Worm (Caenorhabditis elegans) whole organism, young adult: ENCODE data around the gene srbc-63.

Source experiments
- C06A6.2 ChIP-seq: fragments of 200-800 bp; sonication (Bioruptor generic); conservative IDR thresholded peaks from 2 replicates; pipeline ENCODE4 v1.3.6; 2022; ENCODE audit warnings: missing genetic modification characterization, missing compliant biosample characterization
- ceh-79 ChIP-seq: sonication (generic microtip); optimal IDR thresholded peaks from 2 replicates; lab custom pipeline; 2017; ENCODE audit warnings: mild to moderate bottlenecking, missing genetic modification characterization, missing compliant biosample characterization
- chd-7 ChIP-seq: sonication (generic microtip); optimal IDR thresholded peaks from 2 replicates; lab custom pipeline; 2016; ENCODE audit warnings: mild to moderate bottlenecking, missing genetic modification characterization, moderate library complexity, missing compliant biosample characterization
- dpl-1 ChIP-seq: fragments of 150-350 bp; optimal IDR thresholded peaks from 2 replicates; lab custom pipeline; 2014; ENCODE audit warnings: missing biosample characterization, missing genetic modification reagents, missing genetic modification characterization
- unc-130 ChIP-seq: sonication (generic microtip); optimal IDR thresholded peaks from 2 replicates; lab custom pipeline; 2016; ENCODE audit warnings: missing genetic modification reagents, missing genetic modification characterization, missing compliant biosample characterization

DNA sequence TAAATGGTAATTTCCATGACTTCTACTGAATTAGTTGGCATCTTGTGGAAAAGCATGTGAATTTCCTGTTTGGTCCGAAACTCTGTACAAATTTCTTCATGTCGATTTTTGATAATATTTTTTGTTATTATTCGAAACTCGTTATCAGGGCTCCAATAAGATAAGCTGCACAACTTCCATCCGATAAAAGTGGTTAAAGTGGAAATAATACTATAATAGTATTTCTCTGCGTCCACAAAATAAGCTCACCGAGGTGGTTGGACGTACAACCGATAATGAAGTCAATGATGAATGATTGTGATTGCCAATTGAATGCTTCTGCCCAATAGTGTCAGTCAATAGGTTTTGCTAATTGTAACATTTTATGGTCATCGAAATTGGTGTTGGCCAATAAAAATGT is 35.9 kb upstream of the srbc-63 start, which contains the start of gene T26H5.4:
- no peak for TF ChIP-seq chd-7
- TF ChIP-seq dpl-1 (GFP tag; lab: Kevin White, UChicago), result no peak
- TF ChIP-seq unc-130 (GFP tag; lab: Kevin White, UChicago), result no peak
- TF ChIP-seq ceh-79, result no peak
- TF ChIP-seq C06A6.2 (GFP tag; lab: Robert Waterston, UW), result no peak
